Worm (Caenorhabditis elegans) whole organism, L3 larva: ENCODE data around the gene sams-1.
A peak's percentile ranks its signal among the peaks of the same experiment; 100 is the strongest.

ENCODE experiments used
- R02D3.7 ChIP-seq: fragments of 150-350 bp; optimal IDR thresholded peaks from 2 replicates; lab custom pipeline; 2014; ENCODE audit warnings: missing biosample characterization, missing genetic modification characterization
- ceh-16 ChIP-seq: sonication (generic microtip); optimal IDR thresholded peaks from 2 replicates; lab custom pipeline; 2017; ENCODE audit warnings: missing biosample characterization, missing genetic modification characterization
- daf-12 ChIP-seq: fragments of 150-350 bp; optimal IDR thresholded peaks from 2 replicates; lab custom pipeline; 2014; ENCODE audit warnings: missing biosample characterization, missing genetic modification reagents, missing genetic modification characterization
- egl-5 ChIP-seq: fragments of 150-350 bp; optimal IDR thresholded peaks from 2 replicates; lab custom pipeline; 2017; ENCODE audit warnings: missing biosample characterization, missing genetic modification reagents, missing genetic modification characterization, inconsistent platforms
- elt-1 ChIP-seq: fragments of 150-350 bp; optimal IDR thresholded peaks from 2 replicates; lab custom pipeline; 2014; ENCODE audit warnings: missing biosample characterization, missing genetic modification characterization
- elt-2 ChIP-seq: sonication (generic microtip); optimal IDR thresholded peaks from 2 replicates; lab custom pipeline; 2016; ENCODE audit warnings: missing genetic modification reagents, mild to moderate bottlenecking, missing genetic modification characterization, missing compliant biosample characterization
- fkh-10 ChIP-seq: sonication (generic microtip); optimal IDR thresholded peaks from 2 replicates; lab custom pipeline; 2017; ENCODE audit warnings: missing biosample characterization, missing genetic modification reagents, missing genetic modification characterization

Gene sams-1

ce11 chrX:12017908-12018479 lies 52.2 kb downstream of the sams-1 start, which contains the start of the genes nmat-1 and ucr-2.1 (continued):
- peak; percentile 85 for TF ChIP-seq egl-5
- peak; percentile 6 for TF ChIP-seq fkh-10 (GFP tag; lab: Kevin White, UChicago)
- TF ChIP-seq daf-12 (tag; lab: Kevin White, UChicago), result no peak
- no peak for TF ChIP-seq elt-1
- no peak for TF ChIP-seq R02D3.7 (tag; lab: Kevin White, UChicago)
- TF ChIP-seq ceh-16 (tag; lab: Kevin White, UChicago), result no peak
- TF ChIP-seq elt-2 (tag; lab: Kevin White, UChicago), result peak; percentile 83
